Fruit fly (Drosophila melanogaster): ENCODE results near the gene sas.

The sas gene

DNA sequence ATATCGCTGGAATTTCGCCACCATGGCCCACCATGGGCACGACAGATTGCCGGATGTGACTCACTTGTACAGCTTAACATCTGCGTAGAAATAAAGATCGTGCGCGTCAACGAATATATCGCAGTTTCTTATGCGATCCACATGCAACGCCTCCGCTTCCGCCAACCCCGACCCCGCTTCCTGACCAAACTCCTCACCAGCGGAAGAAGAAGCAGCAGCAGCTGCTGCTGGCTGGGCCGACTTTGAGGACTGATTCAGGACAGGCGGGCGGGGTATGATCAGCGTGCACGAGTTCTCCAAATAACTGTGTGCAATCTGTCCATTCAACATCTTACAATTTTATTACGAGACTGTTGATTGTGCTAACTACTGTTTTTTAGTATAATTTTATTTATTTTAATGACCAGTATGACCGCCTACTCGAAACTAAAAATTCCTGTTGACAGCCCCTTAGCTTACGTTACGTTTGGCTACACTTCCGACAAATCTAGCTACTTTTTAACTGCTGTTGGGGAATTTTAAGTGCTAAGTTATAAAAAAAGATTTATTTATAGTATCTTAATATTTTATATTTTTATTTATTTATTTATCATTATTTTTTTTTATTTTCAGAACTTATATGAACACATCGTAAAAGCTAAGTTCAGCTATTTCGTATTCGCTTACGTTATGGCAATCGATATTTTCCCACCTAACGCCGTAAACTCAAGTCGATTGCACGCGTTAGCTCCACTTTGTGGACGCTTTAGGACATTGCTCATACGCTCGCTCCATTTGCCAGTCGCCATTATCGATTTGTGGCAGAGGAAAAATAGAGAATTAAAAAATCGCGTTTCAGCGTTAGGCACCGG, 23.9 kb downstream of the sas start, which contains the start of the genes CG10055 and lap (continued):
- no peak for TF ChIP-seq chif (GFP tag; optimal IDR thresholded peaks at IDR 0.05)
- TF ChIP-seq CG12299 (tag; optimal IDR thresholded peaks at IDR 0.05): no peak
- TF ChIP-seq Mes4 (GFP tag; optimal IDR thresholded peaks at IDR 0.05): no peak
- TF ChIP-seq CG9215 (GFP tag; IDR thresholded peaks at IDR 0.05): no peak
- no peak for TF ChIP-seq nau (GFP tag; optimal IDR thresholded peaks at IDR 0.05)
- no peak for TF ChIP-seq CG4360 (GFP tag; IDR thresholded peaks at IDR 0.05)
- no peak for TF ChIP-seq mld (GFP tag; IDR thresholded peaks at IDR 0.05; ENCODE audit: partially characterized antibody)
- TF ChIP-seq pho (GFP tag; optimal IDR thresholded peaks at IDR 0.05): no peak
- no peak for TF ChIP-seq CG32772 (GFP tag; IDR thresholded peaks at IDR 0.05)
- TF ChIP-seq exex (tag; optimal IDR thresholded peaks at IDR 0.05): no peak
- no peak for TF ChIP-seq CG12155 (GFP tag; optimal IDR thresholded peaks at IDR 0.05)
- no peak for TF ChIP-seq CG7357 (GFP tag; IDR thresholded peaks at IDR 0.05)
- TF ChIP-seq Trl (optimal IDR thresholded peaks at IDR 0.05): no peak
- no peak for TF ChIP-seq Trl (GFP tag; optimal IDR thresholded peaks at IDR 0.05)
- peak; percentile 83 for TF ChIP-seq Dref (GFP tag; IDR thresholded peaks at IDR 0.05)
- TF ChIP-seq her (GFP tag; optimal IDR thresholded peaks at IDR 0.05): peak; percentile 99
- no peak for TF ChIP-seq Ravus (GFP tag; IDR thresholded peaks at IDR 0.05)
- TF ChIP-seq Opbp (GFP tag; IDR thresholded peaks at IDR 0.05; ENCODE audit: partially characterized antibody): peak; percentile 50; the same call in 1 of the 3 replicates
- no peak for TF ChIP-seq CG18764 (GFP tag; optimal IDR thresholded peaks at IDR 0.05)
- TF ChIP-seq CG33213 (GFP tag; optimal IDR thresholded peaks at IDR 0.05): no peak
- TF ChIP-seq inv (GFP tag; IDR thresholded peaks at IDR 0.05; ENCODE audit: partially characterized antibody): peak; percentile 37; the same call in 1 of the 2 replicates
- TF ChIP-seq Dll (GFP tag; IDR thresholded peaks at IDR 0.05; ENCODE audit: partially characterized antibody): peak; percentile 55; the same call in 1 of the 4 replicates
- no peak for TF ChIP-seq fd64A (GFP tag; optimal IDR thresholded peaks at IDR 0.05)
- peak; percentile 65 for TF ChIP-seq CG4617 (GFP tag; optimal IDR thresholded peaks at IDR 0.05; ENCODE audit: borderline replicate concordance)
- TF ChIP-seq maf-S (GFP tag; optimal IDR thresholded peaks at IDR 0.05): no peak
- TF ChIP-seq az2 (GFP tag; optimal IDR thresholded peaks at IDR 0.05): no peak
- peak; percentile 42; the same call in 1 of the 2 replicates for TF ChIP-seq unc-4 (GFP tag; IDR thresholded peaks at IDR 0.05; ENCODE audit: partially characterized antibody)
- peak; percentile 45; the same call in 1 of the 2 replicates for TF ChIP-seq CG13287 (GFP tag; IDR thresholded peaks at IDR 0.05; ENCODE audit: partially characterized antibody)
- peak; percentile 57 for TF ChIP-seq nmo (GFP tag; optimal IDR thresholded peaks at IDR 0.05)
- TF ChIP-seq BEAF-32 (GFP tag; optimal IDR thresholded peaks at IDR 0.05): peak; percentile 72
- TF ChIP-seq CG6689 (GFP tag; IDR thresholded peaks at IDR 0.05): no peak
- TF ChIP-seq CG6765 (GFP tag; optimal IDR thresholded peaks at IDR 0.05): no peak
- TF ChIP-seq bab2 (GFP tag; optimal IDR thresholded peaks at IDR 0.05): no peak
- no peak for TF ChIP-seq CG5180 (GFP tag; optimal IDR thresholded peaks at IDR 0.05)
- no peak for TF ChIP-seq grau (tag; optimal IDR thresholded peaks at IDR 0.05)
- 0 out of 2 replicates have a peak, but pooled peaks have one; percentile 20 for TF ChIP-seq hbn (GFP tag; IDR thresholded peaks at IDR 0.05; ENCODE audit: partially characterized antibody)

DNA sequence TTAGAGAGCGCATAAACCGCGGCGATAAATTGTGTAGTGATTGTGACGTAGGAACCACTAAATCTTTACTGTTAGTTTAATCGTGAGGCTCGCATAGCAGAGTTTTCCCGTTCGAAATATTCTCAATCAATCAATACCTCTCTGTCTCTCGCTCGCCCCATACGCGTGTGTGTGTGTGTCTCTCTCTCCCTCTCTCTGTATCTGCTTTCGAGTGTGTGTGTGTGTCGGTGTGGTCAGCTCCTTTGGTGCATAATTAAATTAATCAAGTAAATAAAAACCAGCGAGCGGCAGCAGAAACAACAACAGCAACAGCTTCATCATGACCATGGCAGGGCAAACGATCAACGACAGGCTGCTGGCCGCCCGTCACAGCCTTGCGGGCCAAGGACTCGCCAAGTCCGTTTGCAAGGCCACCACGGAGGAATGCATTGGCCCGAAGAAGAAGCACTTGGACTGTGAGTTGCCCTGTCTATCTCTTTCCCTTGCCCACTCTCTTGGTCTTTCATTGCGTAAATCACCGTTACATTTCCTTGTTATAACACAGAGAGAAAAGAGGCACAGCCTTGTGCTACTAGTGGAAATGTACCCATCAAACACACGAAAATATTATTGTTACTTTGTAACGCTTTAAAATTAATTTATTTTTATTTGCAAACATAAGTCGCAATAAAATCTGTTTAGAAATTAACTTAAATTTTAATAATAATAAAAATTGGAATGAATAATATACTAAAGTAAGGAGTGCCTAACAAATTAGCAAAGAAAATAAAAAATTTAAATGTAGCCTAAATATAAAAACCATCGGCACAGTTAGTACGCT, 24.7 kb downstream of the sas start:
- peak; percentile 69 for TF ChIP-seq CG17385 (GFP tag; optimal IDR thresholded peaks at IDR 0.05)
- TF ChIP-seq CG10979 (tag; optimal IDR thresholded peaks at IDR 0.05): peak; percentile 24
- TF ChIP-seq CG4617 (GFP tag; optimal IDR thresholded peaks at IDR 0.05; ENCODE audit: borderline replicate concordance): peak; percentile 78
- peak; percentile 45 for TF ChIP-seq CG18262 (tag; optimal IDR thresholded peaks at IDR 0.05)
- peak; percentile 14 for TF ChIP-seq CG17829 (tag; optimal IDR thresholded peaks at IDR 0.05)
- no peak for TF ChIP-seq chif (GFP tag; optimal IDR thresholded peaks at IDR 0.05)
- no peak for TF ChIP-seq fd102C (GFP tag; optimal IDR thresholded peaks at IDR 0.05)
- peak; percentile 20 for TF ChIP-seq dmrt11E (tag; optimal IDR thresholded peaks at IDR 0.05)
- peak; percentile 22 for TF ChIP-seq ind (GFP tag; optimal IDR thresholded peaks at IDR 0.05)
- TF ChIP-seq luna (GFP tag; optimal IDR thresholded peaks at IDR 0.05): no peak
- TF ChIP-seq nom (GFP tag; optimal IDR thresholded peaks at IDR 0.05): peak; percentile 42
- TF ChIP-seq twi (tag; optimal IDR thresholded peaks at IDR 0.05): no peak
- TF ChIP-seq yki (optimal IDR thresholded peaks at IDR 0.05): peak; percentile 24
- no peak for TF ChIP-seq CG6765 (GFP tag; optimal IDR thresholded peaks at IDR 0.05)
- peak; percentile 45 for TF ChIP-seq CG12391 (tag; optimal IDR thresholded peaks at IDR 0.05)

All from whole organism, embryonic.